Worm (Caenorhabditis elegans): Measurements from ENCODE around the gene mam-7.

Gene mam-7

DNA sequence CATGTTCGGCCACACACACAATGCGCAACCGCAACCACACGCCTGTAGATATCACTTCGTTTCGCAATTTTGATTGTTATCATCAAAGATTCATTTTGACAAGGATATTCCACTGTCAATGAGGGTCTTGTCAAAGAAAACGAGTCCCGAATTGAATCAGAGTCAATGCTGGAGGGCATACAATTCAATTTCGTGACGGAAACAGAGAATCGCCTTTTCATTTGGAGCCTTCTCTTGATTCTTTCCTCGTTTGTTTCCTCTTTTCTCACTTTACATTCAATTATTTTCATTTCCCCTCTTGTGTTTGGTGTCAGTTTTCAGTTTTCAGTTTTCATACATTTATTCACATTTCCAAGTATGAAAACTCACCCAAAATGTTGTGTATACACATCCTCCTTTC, 25.6 kb upstream of the mam-7 start:
- TF ChIP-seq unc-42 (tag; optimal IDR thresholded peaks at IDR 0.05) (peak; percentile 94), C38D4.7 (GFP tag; optimal IDR thresholded peaks at IDR 0.05) (no peak)

DNA sequence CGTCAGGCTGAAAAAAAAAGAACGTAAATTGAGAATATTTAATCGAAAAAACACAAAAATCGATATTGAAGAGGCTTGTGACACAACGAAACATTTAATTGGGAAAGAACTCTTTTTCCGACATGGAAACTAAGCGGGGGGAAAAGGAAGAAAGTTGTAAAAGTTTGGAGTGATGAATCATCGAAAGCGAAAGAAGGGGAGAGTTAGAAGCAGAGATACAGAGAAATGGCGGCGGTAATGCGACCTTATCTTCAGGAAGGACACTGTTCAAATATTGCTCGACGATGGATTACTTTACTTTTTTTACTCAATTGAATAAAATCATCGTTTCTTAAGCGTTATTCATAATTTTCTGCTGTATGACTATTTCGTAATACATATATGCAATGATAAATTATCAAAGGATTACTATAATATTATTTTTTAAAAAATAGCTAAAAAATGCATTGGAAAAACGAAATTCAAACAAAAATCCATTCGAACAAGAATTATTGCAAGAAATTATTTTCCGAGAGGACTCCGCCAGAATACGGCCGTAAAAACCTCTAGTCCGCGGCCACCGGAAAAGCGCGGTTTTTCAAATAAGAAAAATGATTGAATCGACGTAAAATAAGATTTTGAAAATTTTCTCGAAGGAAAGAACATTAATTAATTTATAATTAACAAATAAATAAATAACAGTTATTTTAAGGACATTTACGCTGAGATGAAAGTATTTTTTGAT, 25.0 kb upstream of the mam-7 start, which contains the start of gene dhhc-4:
TSS of gene dhhc-4 (minus strand) at position 13 of the 724 bp plus-strand sequence.
- TF ChIP-seq sox-4 (tag; optimal IDR thresholded peaks at IDR 0.05) (no peak), elt-2 (tag; optimal IDR thresholded peaks at IDR 0.05) (peak; percentile 79), ceh-14 (tag; optimal IDR thresholded peaks at IDR 0.05) (peak; percentile 74), ceh-6 (GFP tag; optimal IDR thresholded peaks at IDR 0.05) (no peak), pax-1 (tag; optimal IDR thresholded peaks at IDR 0.05) (no peak), zip-5 (tag; optimal IDR thresholded peaks at IDR 0.05) (peak; percentile 70), dmd-4 (tag; optimal IDR thresholded peaks at IDR 0.05; ENCODE audit: borderline replicate concordance) (no peak), hlh-6 (tag; optimal IDR thresholded peaks at IDR 0.05) (peak; percentile 13), ceh-31 (tag; optimal IDR thresholded peaks at IDR 0.05) (peak; percentile 90), lin-11 (tag; optimal IDR thresholded peaks at IDR 0.05) (no peak), hlh-15 (tag; optimal IDR thresholded peaks at IDR 0.05) (no peak), ceh-48 (tag; optimal IDR thresholded peaks at IDR 0.05) (no peak), odd-2 (tag; optimal IDR thresholded peaks at IDR 0.05) (no peak), ceh-22 (tag; optimal IDR thresholded peaks at IDR 0.05) (no peak), unc-3 (GFP tag; conservative IDR thresholded peaks at IDR 0.05) (no peak), unc-3 (tag; optimal IDR thresholded peaks at IDR 0.05) (no peak), dve-1 (tag; optimal IDR thresholded peaks at IDR 0.05) (no peak), che-1 (tag; optimal IDR thresholded peaks at IDR 0.05) (no peak), fkh-6 (tag; optimal IDR thresholded peaks at IDR 0.05) (no peak), hlh-13 (GFP tag; optimal IDR thresholded peaks at IDR 0.05) (no peak), ceh-18 (tag; optimal IDR thresholded peaks at IDR 0.05) (no peak), pat-9 (tag; optimal IDR thresholded peaks at IDR 0.05) (no peak), unc-86 (tag; optimal IDR thresholded peaks at IDR 0.05) (peak; percentile 58), ref-2 (tag; optimal IDR thresholded peaks at IDR 0.05) (peak; percentile 9), ahr-1 (tag; optimal IDR thresholded peaks at IDR 0.05) (peak; percentile 6), pqm-1 (tag; optimal IDR thresholded peaks at IDR 0.05) (no peak), fkh-10 (GFP tag; optimal IDR thresholded peaks at IDR 0.05) (no peak), ceh-24 (tag; optimal IDR thresholded peaks at IDR 0.05) (no peak), tbx-7 (tag; optimal IDR thresholded peaks at IDR 0.05) (peak; percentile 79), fax-1 (tag; optimal IDR thresholded peaks at IDR 0.05) (peak; percentile 23), nfya-1 (tag; optimal IDR thresholded peaks at IDR 0.05) (peak; percentile 0), nhr-11 (tag; optimal IDR thresholded peaks at IDR 0.05) (no peak), ama-1 (optimal IDR thresholded peaks at IDR 0.05) (no peak), pag-3 (tag; optimal IDR thresholded peaks at IDR 0.05; ENCODE audit: borderline replicate concordance) (no peak), ets-4 (tag; optimal IDR thresholded peaks at IDR 0.05) (peak; percentile 91), unc-55 (GFP tag; optimal IDR thresholded peaks at IDR 0.05) (peak; percentile 3), unc-42 (tag; optimal IDR thresholded peaks at IDR 0.05) (no peak), tbx-2 (tag; optimal IDR thresholded peaks at IDR 0.05) (peak; percentile 81), pros-1 (tag; optimal IDR thresholded peaks at IDR 0.05) (no peak), mec-3 (tag; optimal IDR thresholded peaks at IDR 0.05; ENCODE audit: borderline replicate concordance) (no peak), syd-9 (tag; optimal IDR thresholded peaks at IDR 0.05) (no peak), ceh-19 (GFP tag; optimal IDR thresholded peaks at IDR 0.05) (no peak), K02D7.2 (tag; optimal IDR thresholded peaks at IDR 0.05) (no peak), ceh-2 (tag; optimal IDR thresholded peaks at IDR 0.05) (peak; percentile 91), eyg-1 (tag; optimal IDR thresholded peaks at IDR 0.05) (no peak), ceh-9 (tag; optimal IDR thresholded peaks at IDR 0.05) (no peak), elt-4 (tag; optimal IDR thresholded peaks at IDR 0.05) (no peak), Y22D7AL.16 (tag; optimal IDR thresholded peaks at IDR 0.05) (no peak), C38D4.7 (GFP tag; optimal IDR thresholded peaks at IDR 0.05) (no peak), ztf-16 (tag; optimal IDR thresholded peaks at IDR 0.05) (no peak), C08G9.2 (tag; optimal IDR thresholded peaks at IDR 0.05) (peak; percentile 92)

Measured in whole organism, late embryonic.